Worm (Caenorhabditis elegans): ENCODE data around the gene Y42H9AR.2.

DNA sequence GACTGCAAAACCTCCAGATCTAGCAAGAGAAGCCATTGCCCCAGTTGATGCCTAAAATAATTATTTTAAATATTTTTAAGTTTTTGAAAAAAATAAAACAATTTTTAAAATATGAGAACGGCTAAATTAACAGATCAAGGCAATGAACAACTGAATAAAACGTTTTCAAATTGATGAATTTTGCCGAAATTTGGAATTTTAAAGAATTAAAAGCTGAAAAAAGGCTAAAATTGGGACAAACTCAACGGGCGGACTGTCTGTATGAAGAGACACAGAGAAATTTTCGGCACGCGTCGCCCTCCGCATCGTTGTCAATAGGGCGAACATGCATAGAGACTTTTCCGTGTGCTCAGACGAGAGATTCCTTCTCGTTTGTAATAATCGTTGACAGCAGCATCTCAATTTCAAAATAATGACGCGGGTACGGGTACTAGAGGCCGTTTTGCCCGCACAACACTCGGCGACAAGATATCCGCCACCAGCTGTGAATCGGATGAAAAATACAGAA, 36.4 kb downstream of the Y42H9AR.2 start, which contains the start of the genes isp-1 and islo-1:
- TF ChIP-seq ama-1 (optimal IDR thresholded peaks at IDR 0.05) (no peak), lin-39 (tag; optimal IDR thresholded peaks at IDR 0.05) (no peak), R02D3.7 (tag; optimal IDR thresholded peaks at IDR 0.05) (no peak), ceh-16 (tag; optimal IDR thresholded peaks at IDR 0.05) (no peak), unc-62 (GFP tag; optimal IDR thresholded peaks at IDR 0.05) (no peak), lin-13 (GFP tag; optimal IDR thresholded peaks at IDR 0.05) (no peak)

Measured in whole organism, L2 larva.